Worm (Caenorhabditis elegans) whole organism, L1 larva: Measurements from ENCODE around the gene rde-1.
A peak's percentile ranks its signal among the peaks of the same experiment; 100 is the strongest.

Experiments used
- ama-1 ChIP-seq: fragments of 150-350 bp; optimal IDR thresholded peaks from 2 replicates; lab custom pipeline; 2014
- ceh-63 ChIP-seq: fragments of 200-800 bp; sonication (Bioruptor generic); optimal IDR thresholded peaks from 2 replicates; lab custom pipeline; 2018; ENCODE audit warnings: mild to moderate bottlenecking, missing genetic modification characterization, missing compliant biosample characterization
- lin-13 ChIP-seq: fragments of 150-350 bp; optimal IDR thresholded peaks from 2 replicates; lab custom pipeline; 2014; ENCODE audit warnings: missing biosample characterization, missing genetic modification reagents, missing genetic modification characterization
- mdl-1 ChIP-seq, 2 experiments: fragments of 150-350 bp; optimal IDR thresholded peaks; 2 replicates each; lab custom pipeline; 2014 to 2017; ENCODE audit warnings: missing biosample characterization in 2 of 2, missing genetic modification characterization in 2 of 2, inconsistent platforms in 1 of 2
- nhr-11 ChIP-seq: fragments of 150-350 bp; optimal IDR thresholded peaks from 2 replicates; lab custom pipeline; 2014; ENCODE audit warnings: missing biosample characterization, missing genetic modification characterization
- nhr-237 ChIP-seq: fragments of 150-350 bp; optimal IDR thresholded peaks from 2 replicates; lab custom pipeline; 2014; ENCODE audit warnings: missing biosample characterization, missing genetic modification characterization
- nhr-28 ChIP-seq: fragments of 150-350 bp; optimal IDR thresholded peaks from 2 replicates; lab custom pipeline; 2014; ENCODE audit warnings: missing biosample characterization, missing genetic modification characterization
- snpc-4 ChIP-seq: fragments of 150-350 bp; optimal IDR thresholded peaks from 2 replicates; lab custom pipeline; 2014; ENCODE audit warnings: missing biosample characterization, missing genetic modification characterization
- sup-37 ChIP-seq: fragments of 200-800 bp; sonication (Bioruptor generic); optimal IDR thresholded peaks from 2 replicates; lab custom pipeline; 2018; ENCODE audit warnings: mild to moderate bottlenecking, missing genetic modification characterization, missing compliant biosample characterization
- ztf-11 ChIP-seq, 2 experiments: sonication (generic microtip); optimal IDR thresholded peaks; 2 replicates each; lab custom pipeline; 2016 to 2017; ENCODE audit warnings: missing genetic modification characterization in 2 of 2, missing biosample characterization in 1 of 2, missing compliant biosample characterization in 1 of 2

DNA sequence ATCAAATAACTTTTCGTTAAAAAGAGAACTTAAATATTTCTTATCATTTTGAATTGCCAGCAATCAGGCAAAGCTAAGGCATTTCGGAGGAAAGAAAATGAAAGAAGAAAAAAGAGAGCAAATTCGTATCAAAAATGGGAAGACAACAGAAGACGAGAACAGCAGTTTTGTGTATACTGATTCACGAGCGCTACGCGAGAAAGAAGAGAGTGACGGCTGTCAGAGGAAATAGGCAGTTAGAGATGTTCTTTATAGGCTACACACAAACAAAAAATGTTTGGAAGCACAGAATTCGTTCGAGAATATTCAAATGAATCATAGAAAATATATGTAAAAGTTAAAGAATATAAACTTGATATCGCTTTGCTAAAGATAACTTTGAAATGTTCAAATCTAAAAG, 6.6 kb downstream of the rde-1 start:
- no peak for TF ChIP-seq ceh-63 (GFP tag; lab: Kevin White, UChicago)
- TF ChIP-seq ztf-11 (tag; optimal IDR thresholded peaks at IDR 0.05; lab: Kevin White, UChicago), result no peak
- no peak for TF ChIP-seq nhr-237 (tag; lab: Kevin White, UChicago)
- no peak for TF ChIP-seq ama-1 (lab: Kevin White, UChicago)
- no peak for TF ChIP-seq lin-13 (GFP tag; lab: Kevin White, UChicago)
- no peak for TF ChIP-seq snpc-4 (tag; lab: Kevin White, UChicago)
- TF ChIP-seq nhr-11 (tag; lab: Kevin White, UChicago), result peak; percentile 57
- TF ChIP-seq mdl-1 (tag; optimal IDR thresholded peaks at IDR 0.05; lab: Kevin White, UChicago), result no peak
- TF ChIP-seq sup-37, result no peak
- no peak for TF ChIP-seq nhr-28
